Fruit fly (Drosophila melanogaster) whole organism, embryonic: ENCODE measurements around the gene CG43439.

ENCODE experiments used
- Atf-2 ChIP-seq: fragments of 200-800 bp; sonication (Bioruptor generic); optimal IDR thresholded peaks from 2 replicates; lab custom pipeline; 2016; ENCODE audit warnings: missing biosample characterization, missing genetic modification characterization
- BtbVII ChIP-seq: fragments of 200-800 bp; sonication (Bioruptor generic); optimal IDR thresholded peaks from 3 replicates; lab custom pipeline; 2017; ENCODE audit warnings: missing biosample characterization, mild to moderate bottlenecking, missing genetic modification characterization
- CG10147 ChIP-seq: fragments of 200-800 bp; sonication (Bioruptor generic); optimal IDR thresholded peaks from 2 replicates; lab custom pipeline; 2019; ENCODE audit warnings: missing biosample characterization, mild to moderate bottlenecking, missing genetic modification characterization, moderate library complexity
- CG12659 ChIP-seq: fragments of 200-800 bp; sonication (Bioruptor generic); optimal IDR thresholded peaks from 3 replicates; lab custom pipeline; 2017; ENCODE audit warnings: mild to moderate bottlenecking, missing biosample characterization, missing genetic modification reagents, missing genetic modification characterization
- CG13775 ChIP-seq: fragments of 200-800 bp; sonication (Bioruptor generic); optimal IDR thresholded peaks from 3 replicates; lab custom pipeline; 2017; ENCODE audit warnings: missing biosample characterization, mild to moderate bottlenecking, missing genetic modification characterization
- CG15479 ChIP-seq: fragments of 200-800 bp; sonication (Bioruptor generic); optimal IDR thresholded peaks from 3 replicates; lab custom pipeline; 2019; ENCODE audit warnings: missing biosample characterization, mild to moderate bottlenecking, missing genetic modification characterization, moderate library complexity
- CG15601 ChIP-seq: fragments of 200-800 bp; sonication (Bioruptor generic); optimal IDR thresholded peaks from 3 replicates; lab custom pipeline; 2019; ENCODE audit warnings: missing biosample characterization, mild to moderate bottlenecking, missing genetic modification characterization, moderate library complexity
- CG1602 ChIP-seq: fragments of 200-800 bp; sonication (Bioruptor generic); optimal IDR thresholded peaks from 3 replicates; lab custom pipeline; 2016; ENCODE audit warnings: missing biosample characterization, missing genetic modification characterization
- CG2202 ChIP-seq: fragments of 200-800 bp; sonication (Bioruptor generic); optimal IDR thresholded peaks from 2 replicates; lab custom pipeline; 2018; ENCODE audit warnings: missing biosample characterization, mild to moderate bottlenecking, missing genetic modification characterization
- CG2889 ChIP-seq: fragments of 200-800 bp; sonication (Bioruptor generic); IDR thresholded peaks from 3 replicates; pipeline ENCODE4 v1.3.6; 2022; ENCODE audit warnings: missing biosample characterization, missing genetic modification characterization
- CG3065 ChIP-seq: fragments of 200-800 bp; sonication (Bioruptor generic); optimal IDR thresholded peaks from 2 replicates; lab custom pipeline; 2016; ENCODE audit warnings: missing biosample characterization, missing genetic modification characterization
- CG31388 ChIP-seq: fragments of 200-800 bp; sonication (Bioruptor generic); optimal IDR thresholded peaks from 2 replicates; lab custom pipeline; 2016; ENCODE audit warnings: missing biosample characterization, missing genetic modification characterization
- CG3163 ChIP-seq: fragments of 200-800 bp; sonication (Bioruptor generic); optimal IDR thresholded peaks from 3 replicates; lab custom pipeline; 2016; ENCODE audit warnings: missing biosample characterization, missing genetic modification characterization
- CG5180 ChIP-seq: fragments of 200-800 bp; sonication (Bioruptor generic); optimal IDR thresholded peaks from 3 replicates; lab custom pipeline; 2017; ENCODE audit warnings: missing biosample characterization, missing genetic modification characterization, mild to moderate bottlenecking, moderate library complexity, missing genetic modification reagents
- CG6689 ChIP-seq: fragments of 200-800 bp; sonication (Bioruptor generic); IDR thresholded peaks from 2 replicates; pipeline ENCODE4 v1.3.6; 2022; ENCODE audit warnings: missing biosample characterization, missing genetic modification characterization
- CG7372 ChIP-seq: fragments of 200-800 bp; sonication (Bioruptor generic); IDR thresholded peaks from 2 replicates; pipeline ENCODE4 v1.3.6; 2022; ENCODE audit warnings: missing biosample characterization, missing genetic modification characterization
- CG8290 ChIP-seq, 3 experiments: fragments of 200-800 bp; sonication (Bioruptor generic); optimal IDR thresholded peaks; 2 replicates each; lab custom pipeline; 2016 to 2019; ENCODE audit warnings: missing biosample characterization in 3 of 3, missing genetic modification characterization in 3 of 3, mild to moderate bottlenecking in 2 of 3, moderate library complexity in 1 of 3
- CG9609 ChIP-seq: fragments of 200-800 bp; sonication (Bioruptor generic); optimal IDR thresholded peaks from 3 replicates; lab custom pipeline; 2016; ENCODE audit warnings: missing biosample characterization, missing genetic modification characterization
- Dad ChIP-seq: fragments of 200-800 bp; sonication (Bioruptor generic); optimal IDR thresholded peaks from 3 replicates; lab custom pipeline; 2016; ENCODE audit warnings: missing biosample characterization, missing genetic modification characterization
- Doc2 ChIP-seq: fragments of 200-800 bp; sonication (Bioruptor generic); IDR thresholded peaks from 2 replicates; pipeline ENCODE4 v1.3.6; 2022; ENCODE audit warnings: missing biosample characterization, missing genetic modification characterization
- Dp ChIP-seq: fragments of 200-800 bp; sonication (Bioruptor generic); optimal IDR thresholded peaks from 2 replicates; lab custom pipeline; 2018; ENCODE audit warnings: missing biosample characterization, mild to moderate bottlenecking, missing genetic modification characterization, moderate library complexity
- Drgx ChIP-seq: fragments of 200-800 bp; sonication (Bioruptor generic); IDR thresholded peaks from 2 replicates; pipeline ENCODE4 v1.3.6; 2022; ENCODE audit warnings: missing biosample characterization, missing genetic modification characterization
- GATAe ChIP-seq: fragments of 200-800 bp; sonication (Bioruptor generic); conservative IDR thresholded peaks from 2 replicates; pipeline ENCODE4 v1.3.6; 2022; ENCODE audit warnings: missing biosample characterization, missing genetic modification characterization
- Hmx ChIP-seq: fragments of 200-800 bp; sonication (Bioruptor generic); optimal IDR thresholded peaks from 2 replicates; lab custom pipeline; 2016; ENCODE audit warnings: missing biosample characterization, missing genetic modification characterization
- MESR4 ChIP-seq: fragments of 200-800 bp; sonication (Bioruptor generic); optimal IDR thresholded peaks from 2 replicates; lab custom pipeline; 2018; ENCODE audit warnings: missing biosample characterization, mild to moderate bottlenecking, missing genetic modification characterization, moderate library complexity
- NC2β ChIP-seq: fragments of 200-800 bp; sonication (Bioruptor generic); optimal IDR thresholded peaks from 2 replicates; lab custom pipeline; 2016; ENCODE audit warnings: missing biosample characterization, missing genetic modification characterization
- Sin3A ChIP-seq: fragments of >200 bp; optimal IDR thresholded peaks from 2 replicates; lab custom pipeline; 2018
- amos ChIP-seq: fragments of 200-800 bp; sonication (Bioruptor generic); IDR thresholded peaks from 2 replicates; pipeline ENCODE4 v1.3.6; 2022; ENCODE audit warnings: missing biosample characterization, missing genetic modification characterization; ENCODE audit not compliant: partially characterized antibody
- bab2 ChIP-seq: fragments of 200-800 bp; sonication (Bioruptor generic); optimal IDR thresholded peaks from 2 replicates; lab custom pipeline; 2016; ENCODE audit warnings: missing biosample characterization, missing genetic modification characterization
- bcd ChIP-seq: fragments of 200-800 bp; sonication (Bioruptor generic); optimal IDR thresholded peaks from 2 replicates; lab custom pipeline; 2017; ENCODE audit warnings: missing biosample characterization, mild to moderate bottlenecking, missing genetic modification characterization
- br ChIP-seq: fragments of >200 bp; optimal IDR thresholded peaks from 2 replicates; lab custom pipeline; 2017
- btn ChIP-seq: fragments of 200-800 bp; sonication (Bioruptor generic); optimal IDR thresholded peaks from 2 replicates; lab custom pipeline; 2016; ENCODE audit warnings: missing biosample characterization, missing genetic modification characterization
- caup ChIP-seq: fragments of 200-800 bp; sonication (Bioruptor generic); optimal IDR thresholded peaks from 3 replicates; lab custom pipeline; 2017; ENCODE audit warnings: missing biosample characterization, mild to moderate bottlenecking, missing genetic modification characterization, moderate library complexity; ENCODE audit not compliant: severe bottlenecking
- cg ChIP-seq: fragments of 200-800 bp; sonication (Bioruptor generic); optimal IDR thresholded peaks from 3 replicates; lab custom pipeline; 2019; ENCODE audit warnings: missing biosample characterization, mild to moderate bottlenecking, missing genetic modification characterization, moderate library complexity
- dpn ChIP-seq, 2 experiments: fragments of 200-800 bp; sonication (Bioruptor generic); optimal IDR thresholded peaks; 3 replicates each; lab custom pipeline; 2016; ENCODE audit warnings: missing biosample characterization in 2 of 2, missing genetic modification characterization in 2 of 2
- en ChIP-seq: fragments of 200-800 bp; sonication (Bioruptor generic); optimal IDR thresholded peaks from 2 replicates; lab custom pipeline; 2016; ENCODE audit warnings: missing biosample characterization, missing genetic modification characterization
- eyg ChIP-seq: fragments of 200-800 bp; sonication (Bioruptor generic); optimal IDR thresholded peaks from 3 replicates; lab custom pipeline; 2016; ENCODE audit warnings: missing biosample characterization, missing genetic modification characterization
- her ChIP-seq: fragments of 200-800 bp; sonication (Bioruptor generic); optimal IDR thresholded peaks from 2 replicates; lab custom pipeline; 2016; ENCODE audit warnings: missing biosample characterization, missing genetic modification characterization
- insv ChIP-seq, 2 experiments: fragments of 200-800 bp; sonication (Bioruptor generic); optimal IDR thresholded peaks; 3 replicates each; lab custom pipeline; 2016 to 2018; ENCODE audit warnings: missing biosample characterization in 2 of 2, missing genetic modification characterization in 2 of 2
- sd ChIP-seq: fragments of 200-800 bp; sonication (Bioruptor generic); optimal IDR thresholded peaks from 3 replicates; lab custom pipeline; 2018; ENCODE audit warnings: missing biosample characterization, mild to moderate bottlenecking, missing genetic modification characterization, moderate library complexity
- slbo ChIP-seq: fragments of 200-800 bp; sonication (Bioruptor generic); IDR thresholded peaks from 2 replicates; pipeline ENCODE4 v1.3.6; 2022; ENCODE audit warnings: missing biosample characterization, missing genetic modification characterization
- sob ChIP-seq: fragments of 200-800 bp; sonication (Bioruptor generic); IDR thresholded peaks from 2 replicates; pipeline ENCODE4 v1.3.6; 2022; ENCODE audit warnings: missing biosample characterization, missing genetic modification characterization
- stwl ChIP-seq: fragments of 200-800 bp; sonication (Bioruptor generic); optimal IDR thresholded peaks from 3 replicates; lab custom pipeline; 2018; ENCODE audit warnings: missing biosample characterization, mild to moderate bottlenecking, missing genetic modification characterization, moderate library complexity
- sug ChIP-seq: fragments of 200-800 bp; optimal IDR thresholded peaks from 2 replicates; lab custom pipeline; 2019; ENCODE audit warnings: missing biosample characterization, mild to moderate bottlenecking, missing genetic modification characterization, moderate library complexity
- tll ChIP-seq, 2 experiments: fragments of 200-800 bp in 1 of 2; fragments of >200 bp in 1 of 2; sonication (Bioruptor generic) in 1 of 2; optimal IDR thresholded peaks; 2 replicates each; lab custom pipeline; 2017 to 2019; ENCODE audit warnings: missing biosample characterization in 2 of 2, missing genetic modification characterization in 2 of 2, mild to moderate bottlenecking in 1 of 2, moderate library complexity in 1 of 2
- unpg ChIP-seq: fragments of 200-800 bp; sonication (Bioruptor generic); optimal IDR thresholded peaks from 3 replicates; lab custom pipeline; 2018; ENCODE audit warnings: missing biosample characterization, mild to moderate bottlenecking, missing genetic modification characterization, moderate library complexity
- wor ChIP-seq: fragments of 200-800 bp; sonication (Bioruptor generic); IDR thresholded peaks from 2 replicates; pipeline ENCODE4 v1.3.6; 2022; ENCODE audit warnings: missing biosample characterization, missing genetic modification characterization
- zen ChIP-seq: fragments of 200-800 bp; sonication (Bioruptor generic); optimal IDR thresholded peaks from 3 replicates; lab custom pipeline; 2018; ENCODE audit warnings: missing biosample characterization, mild to moderate bottlenecking, missing genetic modification characterization, moderate library complexity
- zen2 ChIP-seq: fragments of 200-800 bp; sonication (Bioruptor generic); IDR thresholded peaks from 3 replicates; pipeline ENCODE4 v1.3.6; 2022; ENCODE audit warnings: missing biosample characterization, missing genetic modification characterization; ENCODE audit not compliant: partially characterized antibody

Gene CG43439

DNA sequence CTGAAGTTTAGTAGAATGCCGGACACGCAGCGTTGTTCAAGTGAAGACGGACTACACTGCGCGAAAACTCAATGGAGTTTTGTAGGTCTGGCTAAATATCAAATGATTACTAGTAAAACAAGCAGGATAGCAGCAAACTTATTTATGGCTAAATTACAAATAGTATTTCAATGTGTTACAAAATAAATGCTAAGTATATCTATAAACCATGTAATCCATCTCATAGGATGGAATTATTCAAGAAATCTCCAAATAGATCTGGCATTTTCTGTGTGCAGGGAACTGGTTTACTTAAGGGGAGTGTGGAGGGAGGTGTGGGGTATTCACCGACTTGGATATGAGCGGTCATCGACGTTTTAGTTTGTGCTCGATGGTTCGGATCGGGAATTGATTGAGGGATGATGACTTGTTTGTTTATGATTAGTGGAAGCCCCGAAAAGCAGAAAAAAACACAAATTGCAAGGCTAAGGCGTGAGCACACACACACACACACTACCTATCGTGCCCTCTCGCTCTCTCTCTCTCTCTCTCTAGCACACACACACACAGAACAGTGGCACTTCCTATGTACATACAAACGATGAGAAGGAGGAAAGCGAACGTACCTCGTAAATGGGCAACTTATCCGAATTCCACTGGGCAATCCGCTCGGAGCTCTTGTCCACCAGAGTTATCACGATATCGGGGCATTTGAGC is 20.4 kb downstream of the CG43439 start (continued):
- peak; percentile 91 for TF ChIP-seq unpg (GFP tag; lab: Kevin White, UChicago)
- peak; percentile 76 for TF ChIP-seq NC2β (GFP tag; lab: Kevin White, UChicago)
- TF ChIP-seq eyg (GFP tag; lab: Kevin White, UChicago): no peak
- TF ChIP-seq tll (GFP tag; optimal IDR thresholded peaks at IDR 0.05; lab: Kevin White, UChicago): no peak
- peak; percentile 75 for TF ChIP-seq Atf-2 (GFP tag; lab: Kevin White, UChicago)
- TF ChIP-seq Doc2 (GFP tag; lab: Robert Waterston, UW): no peak
- TF ChIP-seq zen2 (GFP tag; lab: Robert Waterston, UW): no peak
- TF ChIP-seq bab2 (GFP tag; lab: Kevin White, UChicago): peak; percentile 78
- TF ChIP-seq CG1602 (GFP tag; lab: Kevin White, UChicago): peak; percentile 77
- TF ChIP-seq stwl (tag; lab: Kevin White, UChicago): no peak
- TF ChIP-seq insv (GFP tag; optimal IDR thresholded peaks at IDR 0.05; lab: Kevin White, UChicago): no peak
- no peak for TF ChIP-seq GATAe (GFP tag; lab: Robert Waterston, UW)
- peak; percentile 81 for TF ChIP-seq CG6689 (GFP tag; lab: Robert Waterston, UW)
- TF ChIP-seq CG10147 (GFP tag; lab: Kevin White, UChicago): peak; percentile 54
- peak; percentile 81 for TF ChIP-seq CG15601 (tag; lab: Kevin White, UChicago)
- peak; percentile 50 for TF ChIP-seq btn (GFP tag; lab: Kevin White, UChicago)
- peak; percentile 1 for TF ChIP-seq MESR4 (GFP tag; lab: Kevin White, UChicago)
- peak; percentile 46 for TF ChIP-seq CG3163 (GFP tag; lab: Kevin White, UChicago)
- TF ChIP-seq CG2889: peak; percentile 55; the same call in 2 of the 3 replicates
- peak; percentile 79 for TF ChIP-seq bcd (GFP tag; lab: Kevin White, UChicago)
- no peak for TF ChIP-seq CG5180 (GFP tag; lab: Kevin White, UChicago)
- no peak for TF ChIP-seq Sin3A (lab: Kevin White, UChicago)
- TF ChIP-seq CG3065 (GFP tag; lab: Kevin White, UChicago): peak; percentile 69
- TF ChIP-seq Drgx (GFP tag; lab: Robert Waterston, UW): peak; percentile 70
- TF ChIP-seq CG7372 (GFP tag; lab: Robert Waterston, UW): peak; percentile 75
- TF ChIP-seq Dp: no peak
- TF ChIP-seq CG13775 (GFP tag; lab: Kevin White, UChicago): peak; percentile 76
- peak; percentile 63 for TF ChIP-seq CG9609
- peak; percentile 38 for TF ChIP-seq CG8290 (GFP tag; optimal IDR thresholded peaks at IDR 0.05; lab: Kevin White, UChicago)
- peak in 1 of 2 experiments; percentile 85 for TF ChIP-seq CG8290 (tag; optimal IDR thresholded peaks at IDR 0.05; lab: Kevin White, UChicago)
- peak; percentile 75 for TF ChIP-seq en (GFP tag; lab: Kevin White, UChicago)
- peak; percentile 48 for TF ChIP-seq caup
- peak; percentile 43 for TF ChIP-seq Hmx
- no peak for TF ChIP-seq br
- TF ChIP-seq zen (tag; lab: Kevin White, UChicago): peak; percentile 34
- TF ChIP-seq CG15479 (GFP tag; lab: Kevin White, UChicago): no peak
- peak; percentile 76 for TF ChIP-seq CG12659 (GFP tag; lab: Kevin White, UChicago)
- TF ChIP-seq sob (GFP tag; lab: Robert Waterston, UW): peak; percentile 71
- TF ChIP-seq wor (GFP tag; lab: Robert Waterston, UW): peak; percentile 50; the same call in 1 of the 2 replicates
- peak; percentile 13 for TF ChIP-seq CG31388 (GFP tag; lab: Kevin White, UChicago)
- TF ChIP-seq dpn (GFP tag; optimal IDR thresholded peaks at IDR 0.05; lab: Kevin White, UChicago): peak; percentile 82 to 83
- no peak for TF ChIP-seq sug (tag; lab: Kevin White, UChicago)
- peak; percentile 73 for TF ChIP-seq BtbVII (GFP tag; lab: Kevin White, UChicago)
- TF ChIP-seq sd (tag; lab: Kevin White, UChicago): peak; percentile 24
- peak; percentile 69 for TF ChIP-seq CG2202 (tag; lab: Kevin White, UChicago)
- peak; percentile 74 for TF ChIP-seq slbo
- TF ChIP-seq cg (GFP tag; lab: Kevin White, UChicago): peak; percentile 86
- peak; percentile 67 for TF ChIP-seq her (GFP tag; lab: Kevin White, UChicago)
- TF ChIP-seq amos (GFP tag; lab: Robert Waterston, UW): no peak
- TF ChIP-seq Dad (GFP tag; lab: Kevin White, UChicago): peak; percentile 22
